Fruit fly (Drosophila melanogaster) whole organism, embryonic: Measurements from ENCODE around the gene Rpp30.

Experiments
- ATbp ChIP-seq: fragments of 200-800 bp; sonication (Bioruptor generic); optimal IDR thresholded peaks from 2 replicates; lab custom pipeline; 2017; ENCODE audit warnings: missing biosample characterization, mild to moderate bottlenecking, missing genetic modification characterization, missing genetic modification reagents
- Atf-2 ChIP-seq: fragments of 200-800 bp; sonication (Bioruptor generic); optimal IDR thresholded peaks from 2 replicates; lab custom pipeline; 2016; ENCODE audit warnings: missing biosample characterization, missing genetic modification characterization
- Atf3 ChIP-seq: fragments of 200-800 bp; sonication (Bioruptor generic); optimal IDR thresholded peaks from 3 replicates; lab custom pipeline; 2016; ENCODE audit warnings: missing biosample characterization, missing genetic modification characterization
- Awh ChIP-seq: fragments of 200-800 bp; sonication (Bioruptor generic); IDR thresholded peaks from 2 replicates; pipeline ENCODE4, ENCODE4 v1.3.6; 2022; ENCODE audit warnings: missing biosample characterization, missing genetic modification characterization
- BEAF-32 ChIP-seq: fragments of 200-800 bp; sonication (Bioruptor generic); optimal IDR thresholded peaks from 3 replicates; lab custom pipeline; 2017; ENCODE audit warnings: missing biosample characterization, missing genetic modification characterization, mild to moderate bottlenecking, moderate library complexity, missing genetic modification reagents
- CG10274 ChIP-seq: fragments of 200-800 bp; sonication (Bioruptor generic); optimal IDR thresholded peaks from 3 replicates; lab custom pipeline; 2017; ENCODE audit warnings: missing biosample characterization, mild to moderate bottlenecking, missing genetic modification characterization
- CG11723 ChIP-seq: fragments of 200-800 bp; sonication (Bioruptor generic); optimal IDR thresholded peaks from 2 replicates; lab custom pipeline; 2017; ENCODE audit warnings: missing biosample characterization, mild to moderate bottlenecking, missing genetic modification characterization
- CG12104 ChIP-seq: fragments of 200-800 bp; sonication (Bioruptor generic); optimal IDR thresholded peaks from 3 replicates; lab custom pipeline; 2016; ENCODE audit warnings: missing biosample characterization, missing genetic modification characterization
- CG12942 ChIP-seq: fragments of 200-800 bp; sonication (Bioruptor generic); optimal IDR thresholded peaks from 3 replicates; lab custom pipeline; 2016; ENCODE audit warnings: missing biosample characterization, missing genetic modification characterization
- CG15269 ChIP-seq: fragments of 200-800 bp; sonication (Bioruptor generic); optimal IDR thresholded peaks from 2 replicates; lab custom pipeline; 2018; ENCODE audit warnings: missing biosample characterization, mild to moderate bottlenecking, missing genetic modification characterization, moderate library complexity
- CG16863 ChIP-seq: fragments of 200-800 bp; sonication (Bioruptor generic); optimal IDR thresholded peaks from 3 replicates; lab custom pipeline; 2016; ENCODE audit warnings: missing biosample characterization, missing genetic modification characterization
- CG17612 ChIP-seq: fragments of 200-800 bp; sonication (Bioruptor generic); IDR thresholded peaks from 2 replicates; pipeline ENCODE4 v1.3.6; 2022; ENCODE audit warnings: missing biosample characterization, missing genetic modification characterization
- CG18011 ChIP-seq: fragments of 200-800 bp; sonication (Bioruptor generic); optimal IDR thresholded peaks from 2 replicates; lab custom pipeline; 2017; ENCODE audit warnings: missing biosample characterization, missing genetic modification characterization, mild to moderate bottlenecking, moderate library complexity, missing genotype
- CG18764 ChIP-seq: fragments of 200-800 bp; sonication (Bioruptor generic); optimal IDR thresholded peaks from 3 replicates; lab custom pipeline; 2016; ENCODE audit warnings: missing biosample characterization, missing genetic modification characterization
- CG30403 ChIP-seq: fragments of 200-800 bp; sonication (Bioruptor generic); optimal IDR thresholded peaks from 3 replicates; lab custom pipeline; 2016; ENCODE audit warnings: missing biosample characterization, missing genetic modification characterization
- CG34422 ChIP-seq: fragments of 200-800 bp; sonication (Bioruptor generic); IDR thresholded peaks from 3 replicates; pipeline ENCODE4 v1.3.6; 2022; ENCODE audit warnings: missing biosample characterization, missing genetic modification characterization
- CG7839 ChIP-seq: fragments of 200-800 bp; sonication (Bioruptor generic); optimal IDR thresholded peaks from 3 replicates; lab custom pipeline; 2018; ENCODE audit warnings: missing biosample characterization, mild to moderate bottlenecking, missing genetic modification characterization, moderate library complexity
- CG8944 ChIP-seq: fragments of 200-800 bp; sonication (Bioruptor generic); optimal IDR thresholded peaks from 3 replicates; lab custom pipeline; 2016; ENCODE audit warnings: missing biosample characterization, missing genetic modification characterization
- CG9797 ChIP-seq: fragments of 200-800 bp; sonication (Bioruptor generic); optimal IDR thresholded peaks from 3 replicates; lab custom pipeline; 2018; ENCODE audit warnings: missing biosample characterization, mild to moderate bottlenecking, missing genetic modification characterization
- CG9876 ChIP-seq: fragments of 200-800 bp; sonication (Bioruptor generic); optimal IDR thresholded peaks from 2 replicates; lab custom pipeline; 2016; ENCODE audit warnings: missing biosample characterization, missing genetic modification characterization
- D ChIP-seq, 2 experiments: fragments of 200-800 bp in 1 of 2; fragments of >200 bp in 1 of 2; sonication (Bioruptor generic) in 1 of 2; optimal IDR thresholded peaks; 2 replicates in 1 of 2; 3 replicates in 1 of 2; lab custom pipeline; 2017; ENCODE audit warnings: mild to moderate bottlenecking in 1 of 2, missing biosample characterization in 1 of 2, missing genetic modification characterization in 1 of 2, missing genetic modification reagents in 1 of 2
- Dip2 ChIP-seq: fragments of 200-800 bp; sonication (Bioruptor generic); IDR thresholded peaks from 2 replicates; pipeline ENCODE4 v1.3.6; 2022; ENCODE audit warnings: missing biosample characterization, missing genetic modification characterization
- Fer3 ChIP-seq: fragments of 200-800 bp; sonication (Bioruptor generic); optimal IDR thresholded peaks from 2 replicates; lab custom pipeline; 2018; ENCODE audit warnings: missing biosample characterization, mild to moderate bottlenecking, missing genetic modification characterization, moderate library complexity
- HLH54F ChIP-seq: fragments of 200-800 bp; sonication (Bioruptor generic); optimal IDR thresholded peaks from 3 replicates; lab custom pipeline; 2016; ENCODE audit warnings: missing biosample characterization, missing genetic modification characterization
- Hr78 ChIP-seq, 2 experiments: fragments of 200-800 bp in 1 of 2; fragments of >200 bp in 1 of 2; sonication (Bioruptor generic) in 1 of 2; optimal IDR thresholded peaks; 2 replicates each; lab custom pipeline; 2017 to 2019; ENCODE audit warnings: missing biosample characterization in 2 of 2, missing genetic modification characterization in 2 of 2, mild to moderate bottlenecking in 1 of 2, moderate library complexity in 1 of 2
- Lhr ChIP-seq: fragments of 200-800 bp; sonication (Bioruptor generic); optimal IDR thresholded peaks from 3 replicates; lab custom pipeline; 2017; ENCODE audit warnings: mild to moderate bottlenecking, missing biosample characterization, missing genetic modification reagents, missing genetic modification characterization
- MTF-1 ChIP-seq: fragments of 200-800 bp; sonication (Bioruptor generic); optimal IDR thresholded peaks from 2 replicates; lab custom pipeline; 2018; ENCODE audit warnings: missing biosample characterization, mild to moderate bottlenecking, missing genetic modification characterization, borderline replicate concordance
- Mrtf ChIP-seq: fragments of 200-800 bp; sonication (Bioruptor generic); IDR thresholded peaks from 3 replicates; pipeline ENCODE4 v1.3.6; 2022; ENCODE audit warnings: missing biosample characterization, missing genetic modification characterization
- Oli ChIP-seq: fragments of 200-800 bp; sonication (Bioruptor generic); optimal IDR thresholded peaks from 2 replicates; lab custom pipeline; 2018; ENCODE audit warnings: missing biosample characterization, mild to moderate bottlenecking, missing genetic modification characterization, moderate library complexity
- Ravus ChIP-seq: fragments of 200-800 bp; sonication (Bioruptor generic); IDR thresholded peaks from 2 replicates; pipeline ENCODE4 v1.3.6; 2022; ENCODE audit warnings: missing biosample characterization, missing genetic modification characterization
- Sox102F ChIP-seq: fragments of 200-800 bp; sonication (Bioruptor generic); optimal IDR thresholded peaks from 2 replicates; lab custom pipeline; 2018; ENCODE audit warnings: missing biosample characterization, mild to moderate bottlenecking, missing genetic modification characterization, moderate library complexity
- Taf1 ChIP-seq: fragments of 200-800 bp; sonication (Bioruptor generic); IDR thresholded peaks from 2 replicates; pipeline ENCODE4 v1.3.6; 2022; ENCODE audit warnings: missing biosample characterization, missing genetic modification characterization
- Tbp ChIP-seq: fragments of >200 bp; optimal IDR thresholded peaks from 2 replicates; lab custom pipeline; 2018; ENCODE audit warnings: missing biosample characterization, missing genetic modification characterization
- Xrp1 ChIP-seq: fragments of 200-800 bp; sonication (Bioruptor generic); IDR thresholded peaks from 2 replicates; pipeline ENCODE4 v1.3.6; 2022; ENCODE audit warnings: missing biosample characterization, missing genetic modification characterization
- ara ChIP-seq: fragments of 200-800 bp; sonication (Bioruptor generic); IDR thresholded peaks from 2 replicates; pipeline ENCODE4 v1.3.6; 2022; ENCODE audit warnings: missing biosample characterization, missing genetic modification characterization
- chm ChIP-seq: fragments of 200-800 bp; sonication (Bioruptor generic); IDR thresholded peaks from 2 replicates; pipeline ENCODE4 v1.3.6; 2022; ENCODE audit warnings: missing biosample characterization, missing genetic modification characterization
- chn ChIP-seq: fragments of 200-800 bp; sonication (Bioruptor generic); optimal IDR thresholded peaks from 2 replicates; lab custom pipeline; 2016; ENCODE audit warnings: missing biosample characterization, missing genetic modification characterization
- cwo ChIP-seq: fragments of 200-800 bp; sonication (Bioruptor generic); optimal IDR thresholded peaks from 3 replicates; lab custom pipeline; 2017; ENCODE audit warnings: missing biosample characterization, missing genetic modification characterization, mild to moderate bottlenecking, moderate library complexity, missing genetic modification reagents
- da ChIP-seq: fragments of 200-800 bp; sonication (Bioruptor generic); optimal IDR thresholded peaks from 2 replicates; lab custom pipeline; 2016; ENCODE audit warnings: missing biosample characterization, missing genetic modification characterization
- dysf ChIP-seq: fragments of 200-800 bp; sonication (Bioruptor generic); IDR thresholded peaks from 3 replicates; pipeline ENCODE4 v1.3.6; 2022; ENCODE audit warnings: missing biosample characterization, missing genetic modification characterization
- ems ChIP-seq: fragments of 200-800 bp; sonication (Bioruptor generic); optimal IDR thresholded peaks from 3 replicates; lab custom pipeline; 2016; ENCODE audit warnings: missing biosample characterization, missing genetic modification characterization
- exex ChIP-seq: fragments of 200-800 bp; sonication (Bioruptor generic); optimal IDR thresholded peaks from 4 replicates; lab custom pipeline; 2018; ENCODE audit warnings: missing biosample characterization, mild to moderate bottlenecking, missing genetic modification characterization, moderate library complexity
- fd3F ChIP-seq: fragments of 200-800 bp; sonication (Bioruptor generic); optimal IDR thresholded peaks from 2 replicates; lab custom pipeline; 2018; ENCODE audit warnings: missing biosample characterization, mild to moderate bottlenecking, missing genetic modification characterization, moderate library complexity
- gfzf ChIP-seq: fragments of 200-800 bp; sonication (Bioruptor generic); optimal IDR thresholded peaks from 2 replicates; lab custom pipeline; 2016; ENCODE audit warnings: missing biosample characterization, mild to moderate bottlenecking, missing genetic modification characterization, moderate library complexity
- phol ChIP-seq: fragments of 200-800 bp; sonication (Bioruptor generic); optimal IDR thresholded peaks from 3 replicates; lab custom pipeline; 2018; ENCODE audit warnings: missing biosample characterization, mild to moderate bottlenecking, missing genetic modification characterization, moderate library complexity
- schlank ChIP-seq: fragments of 200-800 bp; sonication (Bioruptor generic); optimal IDR thresholded peaks from 2 replicates; lab custom pipeline; 2018; ENCODE audit warnings: missing biosample characterization, mild to moderate bottlenecking, missing genetic modification characterization
- sens ChIP-seq: fragments of 200-800 bp; sonication (Bioruptor generic); peaks from one replicate; lab custom pipeline; 2016; ENCODE audit warnings: missing biosample characterization, missing genetic modification characterization
- so ChIP-seq: fragments of 200-800 bp; sonication (Bioruptor generic); IDR thresholded peaks from 3 replicates; pipeline ENCODE4 v1.3.6; 2022; ENCODE audit warnings: missing biosample characterization, missing genetic modification characterization
- sr ChIP-seq: fragments of 200-800 bp; sonication (Bioruptor generic); IDR thresholded peaks from 3 replicates; pipeline ENCODE4 v1.3.6; 2022; ENCODE audit warnings: missing biosample characterization, missing genetic modification characterization
- ssp ChIP-seq: fragments of 200-800 bp; sonication (Bioruptor generic); IDR thresholded peaks from 2 replicates; pipeline ENCODE4 v1.3.6; 2022; ENCODE audit warnings: missing biosample characterization, missing genetic modification characterization
- ttk ChIP-seq: fragments of 200-800 bp; sonication (Bioruptor generic); IDR thresholded peaks from 2 replicates; pipeline ENCODE4 v2.1.2; 2022; ENCODE audit warnings: missing biosample characterization, missing genetic modification characterization

The Rpp30 gene

dm6 chr2L:221939-222489 is 30.2 kb downstream of the Rpp30 start (continued):
- TF ChIP-seq Atf-2 (GFP tag; lab: Kevin White, UChicago) (no peak), Tbp (no peak), CG17612 (GFP tag; lab: Robert Waterston, UW) (no peak), Hr78 (GFP tag; optimal IDR thresholded peaks at IDR 0.05; lab: Kevin White, UChicago) (no peak), fd3F (no peak), exex (tag; lab: Kevin White, UChicago) (no peak), sr (GFP tag; lab: Robert Waterston, UW) (0 out of 3 replicates have a peak, but pooled peaks have one; percentile 5), CG7839 (tag; lab: Kevin White, UChicago) (no peak), CG9797 (no peak), CG11723 (GFP tag; lab: Kevin White, UChicago) (no peak), ttk (GFP tag; lab: Robert Waterston, UW) (no peak), CG16863 (no peak), chm (peak; percentile 25), phol (tag; lab: Kevin White, UChicago) (no peak), CG34422 (GFP tag; lab: Robert Waterston, UW) (no peak), D (optimal IDR thresholded peaks at IDR 0.05; lab: Kevin White, UChicago) (peak; percentile 34), D (GFP tag; optimal IDR thresholded peaks at IDR 0.05; lab: Kevin White, UChicago) (no peak), gfzf (GFP tag; lab: Kevin White, UChicago) (no peak), dysf (no peak), CG18011 (GFP tag; lab: Kevin White, UChicago) (no peak), CG12104 (GFP tag; lab: Kevin White, UChicago) (no peak), sens (GFP tag; lab: Kevin White, UChicago) (peak; percentile 72), CG18764 (GFP tag; lab: Kevin White, UChicago) (no peak), CG30403 (GFP tag; lab: Kevin White, UChicago) (no peak), Xrp1 (GFP tag; lab: Robert Waterston, UW) (peak; percentile 59), ems (GFP tag; lab: Kevin White, UChicago) (no peak), Fer3 (tag; lab: Kevin White, UChicago) (no peak), Oli (tag; lab: Kevin White, UChicago) (no peak), ara (no peak), CG10274 (GFP tag; lab: Kevin White, UChicago) (no peak), Taf1 (GFP tag; lab: Robert Waterston, UW) (no peak), ssp (GFP tag; lab: Robert Waterston, UW) (no peak), HLH54F (GFP tag; lab: Kevin White, UChicago) (no peak), Awh (GFP tag; lab: Robert Waterston, UW) (no peak), Sox102F (GFP tag; lab: Kevin White, UChicago) (no peak), Dip2 (no peak), ATbp (GFP tag; lab: Kevin White, UChicago) (peak; percentile 37), CG8944 (GFP tag; lab: Kevin White, UChicago) (no peak), Mrtf (GFP tag; lab: Robert Waterston, UW) (no peak), Ravus (GFP tag; lab: Robert Waterston, UW) (no peak), BEAF-32 (GFP tag; lab: Kevin White, UChicago) (no peak), da (GFP tag; lab: Kevin White, UChicago) (no peak), cwo (GFP tag; lab: Kevin White, UChicago) (peak; percentile 18), schlank (no peak), so (GFP tag; lab: Robert Waterston, UW) (no peak), chn (GFP tag; lab: Kevin White, UChicago) (no peak), MTF-1 (no peak), Atf3 (GFP tag; lab: Kevin White, UChicago) (no peak), Lhr (GFP tag; lab: Kevin White, UChicago) (no peak), CG12942 (GFP tag; lab: Kevin White, UChicago) (no peak), CG15269 (tag; lab: Kevin White, UChicago) (no peak), CG9876 (GFP tag; lab: Kevin White, UChicago) (peak; percentile 10)
